Worm (Caenorhabditis elegans) whole organism, L4 larva: ENCODE results near the gene str-134.
A peak's percentile ranks its signal among the peaks of the same experiment; 100 is the strongest.

ENCODE experiments used
- F10B5.3 ChIP-seq: sonication (generic microtip); optimal IDR thresholded peaks from 2 replicates; lab custom pipeline; 2016; ENCODE audit warnings: mild to moderate bottlenecking, missing genetic modification characterization, missing compliant biosample characterization
- F37D6.2 ChIP-seq: sonication (generic microtip); optimal IDR thresholded peaks from 2 replicates; lab custom pipeline; 2016; ENCODE audit warnings: mild to moderate bottlenecking, missing genetic modification characterization, missing compliant biosample characterization
- F44E2.7 ChIP-seq: fragments of 200-800 bp; sonication (Bioruptor generic); IDR thresholded peaks from 2 replicates; pipeline ENCODE4 v2.1.2; 2022; ENCODE audit warnings: missing genetic modification characterization, missing compliant biosample characterization
- T26A8.4 ChIP-seq: fragments of 200-800 bp; sonication (Bioruptor generic); IDR thresholded peaks from 2 replicates; pipeline ENCODE4 v1.3.6; 2022; ENCODE audit warnings: missing genetic modification characterization, missing compliant biosample characterization
- Y105C5A.15 ChIP-seq: fragments of 200-800 bp; sonication (Bioruptor generic); IDR thresholded peaks from 2 replicates; pipeline ENCODE4 v1.3.6; 2022; ENCODE audit warnings: missing genetic modification characterization, missing compliant biosample characterization
- ZK337.2 ChIP-seq: fragments of 200-800 bp; sonication (Bioruptor generic); IDR thresholded peaks from 2 replicates; pipeline ENCODE4 v1.3.6; 2022; ENCODE audit warnings: missing genetic modification reagents, missing genetic modification characterization, missing compliant biosample characterization
- ZK546.5 ChIP-seq, 2 experiments: sonication (generic microtip); optimal IDR thresholded peaks; 2 replicates each; lab custom pipeline; 2017; ENCODE audit warnings: missing biosample characterization in 2 of 2, missing genetic modification characterization in 2 of 2
- aha-1 ChIP-seq: fragments of 150-350 bp; peaks from one replicate; lab custom pipeline; 2014; ENCODE audit warnings: missing biosample characterization, missing genetic modification characterization
- ama-1 ChIP-seq: fragments of 150-350 bp; optimal IDR thresholded peaks from 2 replicates; lab custom pipeline; 2014; ENCODE audit warnings: inconsistent platforms, mixed read lengths
- arid-1 ChIP-seq: fragments of 200-800 bp; sonication (Bioruptor generic); conservative IDR thresholded peaks from 2 replicates; pipeline ENCODE4 v1.3.6; 2022; ENCODE audit warnings: missing genetic modification reagents, missing genetic modification characterization, missing compliant biosample characterization
- attf-4 ChIP-seq: sonication (generic microtip); optimal IDR thresholded peaks from 3 replicates; lab custom pipeline; 2017; ENCODE audit warnings: missing biosample characterization, missing genetic modification characterization
- ceh-82 ChIP-seq: sonication (generic microtip); optimal IDR thresholded peaks from 2 replicates; lab custom pipeline; 2017; ENCODE audit warnings: missing biosample characterization, missing genetic modification characterization
- ctbp-1 ChIP-seq: fragments of 200-800 bp; sonication (Bioruptor generic); IDR thresholded peaks from 2 replicates; pipeline ENCODE4 v1.3.6; 2022; ENCODE audit warnings: missing genetic modification reagents, missing genetic modification characterization, missing compliant biosample characterization
- daf-12 ChIP-seq: fragments of 150-350 bp; optimal IDR thresholded peaks from 2 replicates; lab custom pipeline; 2014; ENCODE audit warnings: missing biosample characterization, missing genetic modification reagents, missing genetic modification characterization
- daf-16 ChIP-seq, 3 experiments: sonication (generic microtip); optimal IDR thresholded peaks; 2 replicates each; lab custom pipeline; 2016 to 2017; ENCODE audit warnings: missing genetic modification characterization in 3 of 3, missing genetic modification reagents in 3 of 3, mild to moderate bottlenecking in 2 of 3, missing compliant biosample characterization in 2 of 3, missing biosample characterization in 1 of 3, moderate library complexity in 1 of 3
- daf-19 ChIP-seq: fragments of 200-800 bp; sonication (Bioruptor generic); conservative IDR thresholded peaks from 2 replicates; pipeline ENCODE4 v1.3.6; 2022; ENCODE audit warnings: missing genetic modification characterization, missing compliant biosample characterization
- daf-8 ChIP-seq: fragments of 200-800 bp; sonication (Bioruptor generic); IDR thresholded peaks from 2 replicates; pipeline ENCODE4 v1.3.6; 2022; ENCODE audit warnings: missing genetic modification characterization, missing compliant biosample characterization
- dmd-8 ChIP-seq: fragments of 200-800 bp; sonication (Bioruptor generic); IDR thresholded peaks from 2 replicates; pipeline ENCODE4 v1.3.6; 2022; ENCODE audit warnings: missing genetic modification characterization, missing compliant biosample characterization
- duxl-1 ChIP-seq: sonication (generic microtip); optimal IDR thresholded peaks from 2 replicates; lab custom pipeline; 2016; ENCODE audit warnings: mild to moderate bottlenecking, missing genetic modification characterization, moderate library complexity, missing compliant biosample characterization; ENCODE audit not compliant: poor library complexity
- fkh-10 ChIP-seq: fragments of 150-350 bp; optimal IDR thresholded peaks from 2 replicates; lab custom pipeline; 2014; ENCODE audit warnings: missing biosample characterization, missing genetic modification reagents, missing genetic modification characterization
- hif-1 ChIP-seq, 2 experiments: sonication (generic microtip); optimal IDR thresholded peaks; 2 replicates each; lab custom pipeline; 2016 to 2017; ENCODE audit warnings: missing compliant biosample characterization in 2 of 2, missing genetic modification characterization in 2 of 2, missing genetic modification reagents in 2 of 2, missing genotype in 2 of 2, mild to moderate bottlenecking in 1 of 2
- hlh-30 ChIP-seq: sonication (generic microtip); optimal IDR thresholded peaks from 2 replicates; lab custom pipeline; 2017; ENCODE audit warnings: antibody characterized with exemption, mild to moderate bottlenecking, missing genetic modification characterization, missing compliant biosample characterization; ENCODE audit not compliant: insufficient read depth
- hmg-1.1 ChIP-seq: fragments of 200-800 bp; sonication (Bioruptor generic); IDR thresholded peaks from 2 replicates; pipeline ENCODE4 v1.3.6; 2022; ENCODE audit warnings: missing genetic modification reagents, missing genetic modification characterization, missing compliant biosample characterization
- jun-1 ChIP-seq: fragments of 150-350 bp; optimal IDR thresholded peaks from 2 replicates; lab custom pipeline; 2014; ENCODE audit warnings: missing biosample characterization, missing genetic modification reagents, missing genetic modification characterization
- lin-13 ChIP-seq: fragments of 150-350 bp; optimal IDR thresholded peaks from 2 replicates; lab custom pipeline; 2014; ENCODE audit warnings: missing biosample characterization, missing genetic modification reagents, missing genetic modification characterization
- lin-29 ChIP-seq: fragments of 200-800 bp; sonication (Bioruptor generic); IDR thresholded peaks from 2 replicates; pipeline ENCODE4 v1.3.6; 2022; ENCODE audit warnings: missing genetic modification reagents, missing genetic modification characterization, missing compliant biosample characterization
- lin-38 ChIP-seq: fragments of 200-800 bp; sonication (Bioruptor generic); IDR thresholded peaks from 2 replicates; pipeline ENCODE4 v1.3.6; 2022; ENCODE audit warnings: missing genetic modification reagents, missing genetic modification characterization, missing compliant biosample characterization
- lir-3 ChIP-seq: sonication (generic microtip); optimal IDR thresholded peaks from 2 replicates; lab custom pipeline; 2016; ENCODE audit warnings: mild to moderate bottlenecking, missing genetic modification characterization, missing compliant biosample characterization
- madf-9 ChIP-seq: fragments of 200-800 bp; sonication (Bioruptor generic); conservative IDR thresholded peaks from 2 replicates; pipeline ENCODE4 v1.3.6; 2022; ENCODE audit warnings: missing genetic modification reagents, missing genetic modification characterization, missing compliant biosample characterization
- mdl-1 ChIP-seq, 2 experiments: fragments of 150-350 bp in 1 of 2; sonication (generic microtip) in 1 of 2; optimal IDR thresholded peaks; 2 replicates each; lab custom pipeline; 2014 to 2017; ENCODE audit warnings: missing biosample characterization in 2 of 2, missing genetic modification characterization in 2 of 2
- mdt-29 ChIP-seq: fragments of 200-800 bp; sonication (Bioruptor generic); IDR thresholded peaks from 2 replicates; pipeline ENCODE4 v1.3.6; 2022; ENCODE audit warnings: missing genetic modification reagents, missing genetic modification characterization, missing compliant biosample characterization
- mes-2 ChIP-seq: sonication (generic microtip); optimal IDR thresholded peaks from 2 replicates; lab custom pipeline; 2016; ENCODE audit warnings: missing genotype, mild to moderate bottlenecking, missing genetic modification characterization, missing compliant biosample characterization; ENCODE audit not compliant: poor library complexity, severe bottlenecking
- nhr-102 ChIP-seq: sonication (generic microtip); optimal IDR thresholded peaks from 2 replicates; lab custom pipeline; 2016; ENCODE audit warnings: mild to moderate bottlenecking, missing genetic modification characterization, moderate library complexity, missing compliant biosample characterization
- nhr-111 ChIP-seq: fragments of 200-800 bp; sonication (Bioruptor generic); optimal IDR thresholded peaks from 2 replicates; lab custom pipeline; 2018; ENCODE audit warnings: mild to moderate bottlenecking, missing genetic modification characterization, missing compliant biosample characterization
- nhr-25 ChIP-seq: sonication (generic microtip); optimal IDR thresholded peaks from 2 replicates; lab custom pipeline; 2017; ENCODE audit warnings: missing genetic modification characterization, mild to moderate bottlenecking, missing compliant biosample characterization, antibody characterized with exemption, moderate library complexity, borderline replicate concordance; ENCODE audit not compliant: insufficient read depth
- nhr-28 ChIP-seq: fragments of 150-350 bp; optimal IDR thresholded peaks from 2 replicates; lab custom pipeline; 2014; ENCODE audit warnings: missing biosample characterization, missing genetic modification characterization
- nhr-6 ChIP-seq: fragments of 150-350 bp; optimal IDR thresholded peaks from 2 replicates; lab custom pipeline; 2014; ENCODE audit warnings: missing biosample characterization, missing genetic modification characterization
- saeg-2 ChIP-seq: fragments of 200-800 bp; sonication (Bioruptor generic); IDR thresholded peaks from 2 replicates; pipeline ENCODE4 v1.3.6; 2022; ENCODE audit warnings: missing genetic modification reagents, missing genetic modification characterization, missing compliant biosample characterization
- snpc-1.2 ChIP-seq: fragments of 200-800 bp; sonication (Bioruptor generic); IDR thresholded peaks from 2 replicates; pipeline ENCODE4 v1.3.6; 2022; ENCODE audit warnings: missing genetic modification reagents, missing genetic modification characterization, missing compliant biosample characterization
- snpc-4 ChIP-seq: fragments of 150-350 bp; optimal IDR thresholded peaks from 2 replicates; lab custom pipeline; 2014; ENCODE audit warnings: missing biosample characterization, missing genetic modification characterization
- unc-130 ChIP-seq: sonication (generic microtip); optimal IDR thresholded peaks from 2 replicates; lab custom pipeline; 2016; ENCODE audit warnings: missing genetic modification reagents, missing genetic modification characterization, missing compliant biosample characterization
- unc-62 ChIP-seq, 3 experiments: fragments of 150-350 bp in 1 of 3; sonication (generic microtip); optimal IDR thresholded peaks in 2 of 3; peaks in 1 of 3; 1 replicate in 1 of 3; 2 replicates in 2 of 3; lab custom pipeline; 2014 to 2017; ENCODE audit warnings: missing biosample characterization in 3 of 3, missing genetic modification characterization in 3 of 3, missing genetic modification reagents in 3 of 3, missing genotype in 1 of 3
- zfp-2 ChIP-seq: sonication (generic microtip); optimal IDR thresholded peaks from 2 replicates; lab custom pipeline; 2016; ENCODE audit warnings: mild to moderate bottlenecking, missing genetic modification characterization, missing compliant biosample characterization
- zfp-3 ChIP-seq: fragments of 200-800 bp; sonication (Bioruptor generic); conservative IDR thresholded peaks from 2 replicates; pipeline ENCODE4 v1.3.6; 2022; ENCODE audit warnings: missing genetic modification reagents, missing genetic modification characterization, missing compliant biosample characterization
- zip-2 ChIP-seq: fragments of 150-350 bp; optimal IDR thresholded peaks from 2 replicates; lab custom pipeline; 2014; ENCODE audit warnings: missing biosample characterization, missing genetic modification characterization

The str-134 gene

DNA sequence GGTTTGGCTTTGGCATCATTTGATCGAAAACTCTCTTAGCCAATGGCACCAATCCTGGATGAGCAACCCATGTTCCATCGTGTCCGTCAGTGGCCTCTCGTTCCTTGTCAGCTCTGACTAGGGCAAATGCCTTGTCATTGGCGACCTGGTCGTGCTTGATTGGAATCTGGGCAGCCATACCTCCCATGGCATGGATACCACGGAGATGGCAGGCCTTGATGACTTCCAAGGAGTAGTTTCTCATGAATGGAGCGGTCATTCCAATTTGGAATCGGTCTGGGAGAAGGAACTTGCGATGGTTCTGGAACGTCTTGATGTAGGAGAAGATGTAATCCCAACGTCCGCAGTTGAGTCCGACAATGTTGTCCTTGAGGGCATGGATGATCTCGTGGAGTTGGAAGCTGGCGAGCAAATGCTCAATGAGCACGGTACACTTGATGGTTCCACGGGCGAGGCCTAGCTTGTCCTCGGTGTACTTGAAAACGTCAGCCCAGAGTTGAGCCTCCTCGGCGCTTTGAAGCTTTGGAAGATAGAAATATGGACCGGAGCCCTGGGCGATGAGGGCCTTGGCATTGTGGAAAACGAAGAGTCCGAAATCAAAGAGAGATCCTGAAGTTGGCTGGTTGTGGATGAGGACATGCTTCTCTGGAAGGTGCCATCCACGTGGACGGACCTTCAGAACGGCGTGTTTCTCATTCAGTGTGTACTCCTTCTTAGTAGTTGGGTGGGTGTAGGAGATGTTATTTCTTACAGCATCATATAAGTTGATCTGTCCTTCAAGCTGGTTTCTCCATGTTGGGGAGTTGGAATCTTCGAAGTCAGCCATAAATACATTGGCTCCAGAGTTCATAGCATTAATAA, 18.3 kb upstream of the str-134 start (continued):
- TF ChIP-seq Y105C5A.15 (GFP tag; lab: Robert Waterston, UW) = no peak
- TF ChIP-seq F10B5.3 (tag; lab: Kevin White, UChicago) = no peak
- TF ChIP-seq F37D6.2 (tag; lab: Kevin White, UChicago) = no peak
- TF ChIP-seq mes-2 (tag; lab: Kevin White, UChicago) = peak; percentile 62
- peak in 1 of 2 experiments; percentile 5 for TF ChIP-seq hif-1 (tag; optimal IDR thresholded peaks at IDR 0.05; lab: Kevin White, UChicago)
- no peak for TF ChIP-seq snpc-4 (tag; lab: Kevin White, UChicago)
- TF ChIP-seq nhr-25 = no peak
- no peak for TF ChIP-seq lin-13 (GFP tag; lab: Kevin White, UChicago)
- peak; percentile 3 for TF ChIP-seq hlh-30 (tag; lab: Kevin White, UChicago)
- peak; percentile 96 for TF ChIP-seq ama-1 (lab: Kevin White, UChicago)
- TF ChIP-seq nhr-6 (tag; lab: Kevin White, UChicago) = peak; percentile 49
- TF ChIP-seq T26A8.4 (GFP tag; lab: Robert Waterston, UW) = peak; percentile 5
- no peak for TF ChIP-seq zip-2 (tag; lab: Kevin White, UChicago)
- peak in 1 of 2 experiments; percentile 90 for TF ChIP-seq unc-62 (GFP tag; optimal IDR thresholded peaks at IDR 0.05 in 1 of 2; lab: Kevin White, UChicago)
- no peak for TF ChIP-seq unc-62 (tag; optimal IDR thresholded peaks at IDR 0.05; lab: Kevin White, UChicago)
- TF ChIP-seq ceh-82 (tag; lab: Kevin White, UChicago) = no peak
- TF ChIP-seq zfp-3 (GFP tag; lab: Robert Waterston, UW) = no peak; the same call in 1 of the 2 replicates
- no peak for TF ChIP-seq daf-8 (GFP tag; lab: Robert Waterston, UW)
- TF ChIP-seq nhr-111 (GFP tag; lab: Kevin White, UChicago) = no peak
- TF ChIP-seq lin-38 (GFP tag; lab: Robert Waterston, UW) = no peak
- TF ChIP-seq mdl-1 (tag; optimal IDR thresholded peaks at IDR 0.05; lab: Kevin White, UChicago) = peak in 1 of 2 experiments; percentile 4
- no peak for TF ChIP-seq hmg-1.1 (GFP tag; lab: Robert Waterston, UW)
- TF ChIP-seq ZK546.5 (tag; optimal IDR thresholded peaks at IDR 0.05; lab: Kevin White, UChicago) = no peak
- no peak for TF ChIP-seq mdt-29 (GFP tag; lab: Robert Waterston, UW)
- TF ChIP-seq zfp-2 (tag; lab: Kevin White, UChicago) = no peak
- TF ChIP-seq lin-29 (GFP tag; lab: Robert Waterston, UW) = no peak
- no peak for TF ChIP-seq nhr-28
- TF ChIP-seq ZK337.2 (GFP tag; lab: Robert Waterston, UW) = no peak
- no peak for TF ChIP-seq daf-12 (tag; lab: Kevin White, UChicago)
- no peak for TF ChIP-seq snpc-1.2 (GFP tag; lab: Robert Waterston, UW)
- no peak for TF ChIP-seq daf-19 (GFP tag; lab: Robert Waterston, UW)
- TF ChIP-seq dmd-8 = peak; percentile 65; the same call in 1 of the 2 replicates
- TF ChIP-seq jun-1 = no peak

DNA sequence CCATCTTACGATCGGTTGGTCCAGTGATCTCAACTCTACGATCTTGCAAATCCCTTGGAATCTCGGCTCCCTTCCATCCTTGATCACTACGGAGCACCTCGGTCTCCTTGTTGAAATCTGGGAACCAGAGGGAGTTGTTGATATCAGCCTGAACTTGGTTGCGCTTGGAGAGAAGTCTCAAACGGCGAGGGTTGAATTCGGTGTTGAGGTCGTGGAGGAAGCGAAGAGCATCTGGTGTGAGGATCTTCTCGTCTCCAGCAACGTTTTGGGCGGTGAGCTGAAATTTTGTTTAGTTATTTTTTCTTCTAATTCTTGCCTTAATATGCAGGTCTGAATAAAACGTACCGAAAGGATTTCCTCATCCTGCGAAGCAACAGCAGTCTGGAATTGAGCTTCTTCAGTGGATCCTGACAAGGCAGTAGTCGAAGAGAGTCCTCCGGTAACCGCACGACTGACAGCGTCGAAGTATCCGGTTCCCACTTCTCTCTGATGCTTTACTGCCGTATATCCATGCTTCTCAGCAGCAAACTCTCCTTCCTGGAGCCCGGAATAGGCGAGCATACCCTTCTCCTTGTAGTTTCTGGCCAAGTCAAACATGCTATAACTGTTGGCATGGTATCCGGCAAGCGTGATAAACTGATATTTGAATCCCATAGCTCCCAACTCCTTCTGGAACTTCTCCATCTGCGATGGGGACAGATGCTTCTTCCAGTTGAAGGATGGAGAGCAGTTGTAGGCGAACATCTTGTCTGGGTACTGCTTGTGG, 17.5 kb upstream of the str-134 start:
- TF ChIP-seq ceh-82 (tag; lab: Kevin White, UChicago) (no peak), hif-1 (tag; optimal IDR thresholded peaks at IDR 0.05; lab: Kevin White, UChicago) (no peak), ctbp-1 (no peak), lir-3 (tag; lab: Kevin White, UChicago) (no peak), Y105C5A.15 (GFP tag; lab: Robert Waterston, UW) (no peak), nhr-102 (tag; lab: Kevin White, UChicago) (no peak), unc-130 (GFP tag; lab: Kevin White, UChicago) (no peak), duxl-1 (tag; lab: Kevin White, UChicago) (no peak), arid-1 (GFP tag; lab: Robert Waterston, UW) (no peak), fkh-10 (GFP tag; lab: Kevin White, UChicago) (no peak), attf-4 (tag; lab: Kevin White, UChicago) (no peak), aha-1 (tag; lab: Kevin White, UChicago) (peak; percentile 96), nhr-25 (peak; percentile 2), madf-9 (GFP tag; lab: Robert Waterston, UW) (0 out of 2 replicates have a peak, but pooled peaks have one; percentile 3), saeg-2 (GFP tag; lab: Robert Waterston, UW) (no peak), T26A8.4 (GFP tag; lab: Robert Waterston, UW) (peak; percentile 58; the same call in 1 of the 2 replicates), F44E2.7 (GFP tag; lab: Robert Waterston, UW) (0 out of 2 replicates have a peak, but pooled peaks have one; percentile 46), hmg-1.1 (GFP tag; lab: Robert Waterston, UW) (no peak), daf-16 (GFP tag; optimal IDR thresholded peaks at IDR 0.05; lab: Kevin White, UChicago) (no peak), daf-16 (tag; optimal IDR thresholded peaks at IDR 0.05; lab: Kevin White, UChicago) (peak; percentile 62)
